Fruit fly (Drosophila melanogaster) whole organism, adult: Measurements from ENCODE around the gene CG1764.

Source experiments
- CG11617 ChIP-seq: fragments of 200-800 bp; sonication (Bioruptor generic); optimal IDR thresholded peaks from 2 replicates; lab custom pipeline; 2017; ENCODE audit warnings: mild to moderate bottlenecking, missing biosample characterization, missing genetic modification reagents, missing genetic modification characterization
- CG12768 ChIP-seq: fragments of 200-800 bp; sonication (Bioruptor generic); optimal IDR thresholded peaks from 2 replicates; lab custom pipeline; 2017; ENCODE audit warnings: missing biosample characterization, missing genetic modification characterization, mild to moderate bottlenecking, moderate library complexity, missing genetic modification reagents
- CG14711 ChIP-seq: fragments of 200-800 bp; sonication (Bioruptor generic); optimal IDR thresholded peaks from 2 replicates; lab custom pipeline; 2018; ENCODE audit warnings: missing biosample characterization, mild to moderate bottlenecking, missing genetic modification characterization, moderate library complexity
- CG1620 ChIP-seq: fragments of 200-800 bp; sonication (Bioruptor generic); optimal IDR thresholded peaks from 2 replicates; lab custom pipeline; 2016; ENCODE audit warnings: missing biosample characterization, missing genetic modification characterization
- CG33017 ChIP-seq: fragments of 200-800 bp; sonication (Bioruptor generic); optimal IDR thresholded peaks from 2 replicates; lab custom pipeline; 2018; ENCODE audit warnings: missing biosample characterization, mild to moderate bottlenecking, missing genetic modification characterization, moderate library complexity
- CG5204 ChIP-seq: fragments of 200-800 bp; sonication (Bioruptor generic); optimal IDR thresholded peaks from 2 replicates; lab custom pipeline; 2016; ENCODE audit warnings: missing biosample characterization, missing genetic modification characterization
- CG7045 ChIP-seq: fragments of 200-800 bp; sonication (Bioruptor generic); optimal IDR thresholded peaks from 2 replicates; lab custom pipeline; 2017; ENCODE audit warnings: missing biosample characterization, mild to moderate bottlenecking, missing genetic modification characterization
- CG7101 ChIP-seq: fragments of 200-800 bp; sonication (Bioruptor generic); optimal IDR thresholded peaks from 2 replicates; lab custom pipeline; 2018; ENCODE audit warnings: missing biosample characterization, mild to moderate bottlenecking, missing genetic modification characterization, moderate library complexity
- Clk ChIP-seq: fragments of 200-800 bp; sonication (Bioruptor generic); optimal IDR thresholded peaks from 2 replicates; lab custom pipeline; 2017; ENCODE audit warnings: missing biosample characterization, missing genetic modification characterization
- Crg-1 ChIP-seq: fragments of 200-800 bp; sonication (Bioruptor generic); optimal IDR thresholded peaks from 2 replicates; lab custom pipeline; 2016; ENCODE audit warnings: missing biosample characterization, missing genetic modification characterization
- Hr96 ChIP-seq: fragments of 200-800 bp; sonication (Bioruptor generic); optimal IDR thresholded peaks from 2 replicates; lab custom pipeline; 2016; ENCODE audit warnings: missing biosample characterization, missing genetic modification characterization
- Mnt ChIP-seq: fragments of 200-800 bp; sonication (Bioruptor generic); optimal IDR thresholded peaks from 2 replicates; lab custom pipeline; 2016; ENCODE audit warnings: missing biosample characterization, mild to moderate bottlenecking, missing genetic modification characterization
- bab1 ChIP-seq: fragments of 200-800 bp; sonication (Bioruptor generic); optimal IDR thresholded peaks from 3 replicates; lab custom pipeline; 2019; ENCODE audit warnings: missing biosample characterization, mild to moderate bottlenecking, missing genetic modification characterization, moderate library complexity
- cic ChIP-seq: fragments of 200-800 bp; sonication (Bioruptor generic); optimal IDR thresholded peaks from 2 replicates; lab custom pipeline; 2017; ENCODE audit warnings: missing biosample characterization, mild to moderate bottlenecking, missing genetic modification characterization, moderate library complexity
- cnc ChIP-seq, 2 experiments: fragments of >200 bp; optimal IDR thresholded peaks; 2 replicates each; lab custom pipeline; 2017
- kay ChIP-seq: fragments of 200-800 bp; sonication (Bioruptor generic); peaks from one replicate; lab custom pipeline; 2016; ENCODE audit warnings: missing biosample characterization, missing genetic modification characterization, borderline replicate concordance
- ovo ChIP-seq: fragments of 200-800 bp; sonication (Bioruptor generic); optimal IDR thresholded peaks from 2 replicates; lab custom pipeline; 2016; ENCODE audit warnings: missing biosample characterization, missing genetic modification characterization
- pad ChIP-seq: fragments of 200-800 bp; sonication (Bioruptor generic); optimal IDR thresholded peaks from 3 replicates; lab custom pipeline; 2017; ENCODE audit warnings: missing biosample characterization, missing genetic modification characterization, mild to moderate bottlenecking, moderate library complexity, missing genetic modification reagents
- tj ChIP-seq: fragments of 200-800 bp; sonication (Bioruptor generic); optimal IDR thresholded peaks from 3 replicates; lab custom pipeline; 2017; ENCODE audit warnings: missing biosample characterization, mild to moderate bottlenecking, missing genetic modification characterization, moderate library complexity
- toe ChIP-seq: fragments of 200-800 bp; sonication (Bioruptor generic); optimal IDR thresholded peaks from 2 replicates; lab custom pipeline; 2016; ENCODE audit warnings: missing biosample characterization, missing genetic modification characterization

Gene CG1764

DNA sequence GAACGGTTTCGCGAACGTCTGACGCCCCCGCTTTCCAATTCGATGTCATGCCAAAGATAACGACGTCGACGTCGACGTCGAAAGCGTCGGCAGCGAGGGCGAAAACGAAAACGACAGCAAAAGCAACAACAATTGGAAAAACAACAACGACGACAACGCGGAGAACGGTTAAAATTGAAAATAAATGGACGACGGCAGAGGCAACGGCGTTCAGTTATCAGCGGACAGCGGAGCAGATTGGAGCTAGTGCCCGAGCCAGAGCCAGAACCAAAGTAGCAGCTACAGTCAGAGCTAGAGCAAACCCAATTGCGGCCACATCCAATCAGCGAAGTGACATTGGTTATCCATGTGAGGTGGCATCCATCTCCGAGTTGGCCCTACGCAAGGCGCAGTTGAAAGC, 3.1 kb upstream of the CG1764 start:
- TF ChIP-seq CG7045 = no peak
- TF ChIP-seq CG33017 = no peak
- TF ChIP-seq cic = no peak
- TF ChIP-seq toe (GFP tag; lab: Kevin White, UChicago) = no peak
- TF ChIP-seq ovo (GFP tag; lab: Kevin White, UChicago) = peak; percentile 29
- no peak for TF ChIP-seq CG11617
- TF ChIP-seq kay (GFP tag; lab: Kevin White, UChicago) = no peak
- TF ChIP-seq Clk (GFP tag; lab: Kevin White, UChicago) = no peak
- no peak for TF ChIP-seq CG12768
- TF ChIP-seq Mnt (GFP tag; lab: Kevin White, UChicago) = peak; percentile 12
- TF ChIP-seq CG7101 (tag; lab: Kevin White, UChicago) = no peak
- TF ChIP-seq tj = peak; percentile 21
- TF ChIP-seq Crg-1 (GFP tag; lab: Kevin White, UChicago) = no peak
- peak; percentile 28 for TF ChIP-seq bab1 (GFP tag; lab: Kevin White, UChicago)
- no peak for TF ChIP-seq CG5204
- TF ChIP-seq cnc (optimal IDR thresholded peaks at IDR 0.05; lab: Kevin White, UChicago) = no peak

DNA sequence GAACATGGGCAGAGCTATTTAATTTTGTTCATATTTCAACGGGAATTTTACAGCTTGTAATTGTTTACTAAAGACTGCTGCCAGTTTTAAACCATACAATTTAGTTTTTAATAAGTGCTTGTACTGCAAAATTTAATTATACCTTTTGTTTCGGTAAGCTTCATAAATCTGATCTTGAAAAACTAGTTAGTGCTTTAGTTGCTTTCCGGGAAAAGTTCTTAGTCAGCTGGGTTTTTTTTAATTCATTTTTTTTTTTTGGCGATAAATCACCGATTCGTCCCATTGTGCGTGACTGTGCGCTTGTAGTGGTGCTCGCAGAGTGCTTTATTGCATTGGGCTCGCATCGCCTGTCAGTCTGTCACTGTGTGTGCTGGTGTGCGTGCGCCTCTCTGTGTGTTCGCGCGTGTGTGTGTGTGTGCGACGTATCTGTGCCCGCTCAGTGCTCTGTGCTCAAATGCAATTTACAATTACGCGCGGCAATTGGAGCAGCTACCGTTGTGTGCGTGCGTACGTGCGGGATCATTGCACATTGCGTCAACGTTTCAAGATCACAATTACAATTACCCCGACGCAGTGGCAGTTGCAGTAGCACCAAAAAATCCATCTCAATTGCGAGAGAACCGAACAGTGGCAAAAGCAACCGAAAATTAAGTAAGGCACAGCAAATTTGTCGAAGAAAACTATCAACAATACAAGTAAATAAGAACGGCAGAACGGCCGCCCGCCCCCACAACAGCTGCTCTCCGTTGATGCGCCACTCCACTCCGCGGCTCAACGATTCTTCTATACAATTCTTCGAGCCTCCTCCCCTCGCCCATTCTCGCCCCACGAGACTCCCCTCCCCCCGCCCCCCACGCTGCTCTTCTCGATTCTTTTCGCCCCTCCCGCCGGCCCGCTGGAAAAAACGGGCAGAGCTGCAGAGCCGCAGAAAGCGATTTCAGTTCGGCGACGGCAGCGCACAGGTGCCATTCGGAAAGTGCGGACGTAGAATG, 1.7 kb upstream of the CG1764 start:
- no peak for TF ChIP-seq CG5204
- TF ChIP-seq cnc (optimal IDR thresholded peaks at IDR 0.05; lab: Kevin White, UChicago) = no peak
- TF ChIP-seq CG12768 = no peak
- no peak for TF ChIP-seq Clk (GFP tag; lab: Kevin White, UChicago)
- no peak for TF ChIP-seq bab1 (GFP tag; lab: Kevin White, UChicago)
- TF ChIP-seq CG7045 = no peak
- TF ChIP-seq toe (GFP tag; lab: Kevin White, UChicago) = no peak
- no peak for TF ChIP-seq Crg-1 (GFP tag; lab: Kevin White, UChicago)
- no peak for TF ChIP-seq CG1620 (GFP tag; lab: Kevin White, UChicago)
- TF ChIP-seq kay (GFP tag; lab: Kevin White, UChicago) = no peak
- TF ChIP-seq Mnt (GFP tag; lab: Kevin White, UChicago) = peak; percentile 10
- no peak for TF ChIP-seq CG14711 (tag; lab: Kevin White, UChicago)
- peak; percentile 29 for TF ChIP-seq tj
- no peak for TF ChIP-seq ovo (GFP tag; lab: Kevin White, UChicago)
- no peak for TF ChIP-seq Hr96 (GFP tag; lab: Kevin White, UChicago)
- TF ChIP-seq cic = peak; percentile 63
- peak; percentile 39 for TF ChIP-seq CG11617
- TF ChIP-seq pad (GFP tag; lab: Kevin White, UChicago) = no peak
- peak; percentile 5 for TF ChIP-seq CG7101 (tag; lab: Kevin White, UChicago)
- TF ChIP-seq CG33017 = no peak

DNA sequence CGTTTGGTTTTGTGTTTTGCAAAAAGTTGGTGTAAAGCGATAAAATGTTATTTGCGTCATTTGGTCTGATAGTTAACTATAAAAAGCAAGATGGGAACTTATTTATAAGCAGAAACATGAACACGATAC, 1.2 kb upstream of the CG1764 start, which contains the start of gene IP3K2:
IP3K2 (plus strand) TSS at position 107 of the 129 bp plus-strand sequence.
- TF ChIP-seq CG11617 (no peak), kay (GFP tag; lab: Kevin White, UChicago) (peak; percentile 51)

DNA sequence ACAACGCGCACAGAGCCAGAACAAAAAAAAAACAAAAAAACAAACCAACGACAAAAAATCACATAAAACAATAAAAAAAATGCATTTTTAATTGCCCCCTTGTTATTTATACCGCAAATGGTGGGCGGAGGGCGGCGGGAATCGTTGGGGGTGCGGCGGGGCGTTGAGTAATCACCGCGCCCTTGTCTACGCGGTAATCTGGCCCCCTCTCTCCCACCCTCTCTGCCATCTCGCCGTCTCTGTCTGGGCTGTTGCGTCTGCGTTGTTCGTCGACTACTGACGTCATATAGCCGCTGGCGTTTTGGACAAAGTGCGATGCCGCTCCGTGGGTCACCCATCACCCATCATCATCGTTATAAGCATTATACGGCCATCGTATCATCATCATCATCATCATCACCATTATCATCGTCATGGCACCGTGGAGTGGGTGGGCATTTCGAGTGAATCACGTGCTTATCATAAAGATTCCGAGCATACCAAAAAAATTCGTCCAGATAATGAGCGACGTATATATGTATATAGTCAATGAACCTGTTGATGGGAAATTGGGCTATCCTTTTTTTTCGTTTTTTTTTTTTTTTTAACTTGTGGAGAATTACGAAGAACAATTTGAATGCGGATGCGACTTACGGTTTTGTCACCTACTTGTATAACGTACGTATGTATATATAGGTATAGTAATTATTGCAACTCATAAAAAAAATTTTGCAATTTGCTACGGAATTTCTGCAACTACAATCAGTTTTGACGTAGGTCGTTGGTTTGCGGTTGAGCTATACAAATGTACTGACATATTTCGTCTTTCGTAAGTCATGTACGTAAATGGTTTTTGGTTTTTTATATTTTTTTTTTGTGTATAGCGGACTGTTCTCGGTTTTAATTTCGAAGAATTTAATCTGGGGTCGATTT, 656 bp upstream of the CG1764 start:
- no peak for TF ChIP-seq CG1620 (GFP tag; lab: Kevin White, UChicago)
- peak; percentile 79 for TF ChIP-seq tj
- TF ChIP-seq Clk (GFP tag; lab: Kevin White, UChicago) = no peak
- TF ChIP-seq CG33017 = no peak
- TF ChIP-seq bab1 (GFP tag; lab: Kevin White, UChicago) = no peak
- peak; percentile 25 for TF ChIP-seq CG7045
- TF ChIP-seq cic = peak; percentile 68
- TF ChIP-seq CG14711 (tag; lab: Kevin White, UChicago) = no peak
- no peak for TF ChIP-seq Hr96 (GFP tag; lab: Kevin White, UChicago)
- no peak for TF ChIP-seq CG5204
- no peak for TF ChIP-seq Mnt (GFP tag; lab: Kevin White, UChicago)
- TF ChIP-seq CG12768 = peak; percentile 66
- no peak for TF ChIP-seq Crg-1 (GFP tag; lab: Kevin White, UChicago)
- TF ChIP-seq pad (GFP tag; lab: Kevin White, UChicago) = no peak
- TF ChIP-seq kay (GFP tag; lab: Kevin White, UChicago) = peak; percentile 60
- TF ChIP-seq cnc (optimal IDR thresholded peaks at IDR 0.05; lab: Kevin White, UChicago) = no peak
- TF ChIP-seq toe (GFP tag; lab: Kevin White, UChicago) = no peak
- TF ChIP-seq CG7101 (tag; lab: Kevin White, UChicago) = no peak
- peak; percentile 52 for TF ChIP-seq CG11617
- TF ChIP-seq ovo (GFP tag; lab: Kevin White, UChicago) = peak; percentile 78

DNA sequence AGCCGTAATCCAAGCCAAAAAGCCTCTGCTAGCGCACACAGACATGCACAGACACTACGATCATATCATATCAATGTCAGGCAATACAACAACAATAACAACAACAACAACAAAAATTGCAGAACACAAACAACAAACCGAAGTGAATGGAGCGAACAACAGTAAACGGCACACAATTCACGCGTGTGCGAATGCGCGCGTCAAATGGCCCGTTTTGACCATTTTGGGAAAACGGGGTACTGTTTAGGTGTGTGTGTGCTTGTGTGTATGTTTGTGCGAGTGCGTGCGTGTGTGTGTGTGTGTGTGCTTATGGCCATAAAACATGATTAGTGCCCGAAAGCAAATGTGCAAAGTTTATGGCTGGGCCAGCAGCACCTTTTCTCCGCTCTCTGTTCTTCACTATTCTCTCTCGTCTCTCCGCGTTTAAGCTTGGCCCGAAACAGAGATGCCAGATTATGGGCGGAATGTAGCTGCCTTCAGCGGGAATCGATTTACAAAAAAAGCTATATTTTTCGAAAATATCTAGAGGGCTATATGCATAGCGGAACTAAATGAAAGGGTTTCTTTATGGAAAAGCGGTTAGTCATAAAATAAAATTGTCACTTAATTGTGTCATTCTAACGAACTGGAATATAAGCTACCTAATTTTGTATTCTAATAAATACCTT, 1.2 kb downstream of the CG1764 start:
- no peak for TF ChIP-seq CG5204
- TF ChIP-seq kay (GFP tag; lab: Kevin White, UChicago) = no peak
- TF ChIP-seq ovo (GFP tag; lab: Kevin White, UChicago) = peak; percentile 18
- peak; percentile 22 for TF ChIP-seq tj
